Fruit fly (Drosophila melanogaster) whole organism, embryonic: Measurements from ENCODE around the gene CG11263.

Source experiments
- BEAF-32 ChIP-seq: fragments of 200-800 bp; sonication (Bioruptor generic); optimal IDR thresholded peaks from 3 replicates; lab custom pipeline; 2017; ENCODE audit warnings: missing biosample characterization, missing genetic modification characterization, mild to moderate bottlenecking, moderate library complexity, missing genetic modification reagents
- C15 ChIP-seq: fragments of 200-800 bp; sonication (Bioruptor generic); IDR thresholded peaks from 3 replicates; pipeline ENCODE4 v1.3.6; 2022; ENCODE audit warnings: missing biosample characterization, missing genetic modification characterization
- CG10147 ChIP-seq: fragments of 200-800 bp; sonication (Bioruptor generic); optimal IDR thresholded peaks from 2 replicates; lab custom pipeline; 2019; ENCODE audit warnings: missing biosample characterization, mild to moderate bottlenecking, missing genetic modification characterization, moderate library complexity
- CG10209 ChIP-seq: fragments of 200-800 bp; sonication (Bioruptor generic); optimal IDR thresholded peaks from 3 replicates; lab custom pipeline; 2017; ENCODE audit warnings: missing biosample characterization, mild to moderate bottlenecking, missing genetic modification characterization, missing genetic modification reagents
- CG12391 ChIP-seq: fragments of 200-800 bp; sonication (Bioruptor generic); optimal IDR thresholded peaks from 3 replicates; lab custom pipeline; 2018; ENCODE audit warnings: missing biosample characterization, mild to moderate bottlenecking, missing genetic modification characterization, moderate library complexity
- CG12659 ChIP-seq: fragments of 200-800 bp; sonication (Bioruptor generic); optimal IDR thresholded peaks from 3 replicates; lab custom pipeline; 2017; ENCODE audit warnings: mild to moderate bottlenecking, missing biosample characterization, missing genetic modification reagents, missing genetic modification characterization
- CG13287 ChIP-seq: fragments of 200-800 bp; sonication (Bioruptor generic); IDR thresholded peaks from 2 replicates; pipeline ENCODE4 v1.3.6; 2022; ENCODE audit warnings: missing biosample characterization, missing genetic modification characterization; ENCODE audit not compliant: partially characterized antibody
- CG15269 ChIP-seq: fragments of 200-800 bp; sonication (Bioruptor generic); optimal IDR thresholded peaks from 2 replicates; lab custom pipeline; 2018; ENCODE audit warnings: missing biosample characterization, mild to moderate bottlenecking, missing genetic modification characterization, moderate library complexity
- CG1529 ChIP-seq: fragments of 200-800 bp; sonication (Bioruptor generic); optimal IDR thresholded peaks from 3 replicates; lab custom pipeline; 2018; ENCODE audit warnings: missing biosample characterization, missing genetic modification characterization
- CG17361 ChIP-seq: fragments of 200-800 bp; sonication (Bioruptor generic); IDR thresholded peaks from 3 replicates; pipeline ENCODE4 v1.3.6; 2022; ENCODE audit warnings: missing biosample characterization, missing genetic modification characterization
- CG17829 ChIP-seq: fragments of 200-800 bp; optimal IDR thresholded peaks from 2 replicates; lab custom pipeline; 2019; ENCODE audit warnings: missing biosample characterization, mild to moderate bottlenecking, missing genetic modification characterization, moderate library complexity
- CG18262 ChIP-seq: fragments of 200-800 bp; optimal IDR thresholded peaks from 3 replicates; lab custom pipeline; 2019; ENCODE audit warnings: missing biosample characterization, mild to moderate bottlenecking, missing genetic modification characterization, moderate library complexity
- CG1832 ChIP-seq: fragments of 200-800 bp; sonication (Bioruptor generic); optimal IDR thresholded peaks from 2 replicates; lab custom pipeline; 2017; ENCODE audit warnings: missing biosample characterization, mild to moderate bottlenecking, missing genetic modification characterization, inconsistent platforms
- CG2202 ChIP-seq: fragments of 200-800 bp; sonication (Bioruptor generic); optimal IDR thresholded peaks from 2 replicates; lab custom pipeline; 2018; ENCODE audit warnings: missing biosample characterization, mild to moderate bottlenecking, missing genetic modification characterization
- CG30403 ChIP-seq: fragments of 200-800 bp; sonication (Bioruptor generic); optimal IDR thresholded peaks from 3 replicates; lab custom pipeline; 2016; ENCODE audit warnings: missing biosample characterization, missing genetic modification characterization
- CG30431 ChIP-seq: fragments of 200-800 bp; sonication (Bioruptor generic); optimal IDR thresholded peaks from 2 replicates; lab custom pipeline; 2017; ENCODE audit warnings: missing biosample characterization, missing genetic modification characterization
- CG31441 ChIP-seq: fragments of 200-800 bp; sonication (Bioruptor generic); IDR thresholded peaks from 2 replicates; pipeline ENCODE4 v1.3.6; 2022; ENCODE audit warnings: missing biosample characterization, missing genetic modification characterization
- CG43689 ChIP-seq: fragments of 200-800 bp; sonication (Bioruptor generic); IDR thresholded peaks from 2 replicates; pipeline ENCODE4 v1.3.6; 2022; ENCODE audit warnings: missing biosample characterization, missing genetic modification characterization
- CG9932 ChIP-seq: fragments of 200-800 bp; sonication (Bioruptor generic); IDR thresholded peaks from 2 replicates; pipeline ENCODE4 v1.3.6; 2022; ENCODE audit warnings: missing biosample characterization, missing genetic modification characterization
- CTCF ChIP-seq: fragments of 200-800 bp; sonication (Bioruptor generic); optimal IDR thresholded peaks from 2 replicates; lab custom pipeline; 2017; ENCODE audit warnings: missing biosample characterization, mild to moderate bottlenecking, missing genetic modification characterization, moderate library complexity
- D ChIP-seq, 2 experiments: fragments of 200-800 bp in 1 of 2; fragments of >200 bp in 1 of 2; sonication (Bioruptor generic) in 1 of 2; optimal IDR thresholded peaks; 2 replicates in 1 of 2; 3 replicates in 1 of 2; lab custom pipeline; 2017; ENCODE audit warnings: mild to moderate bottlenecking in 1 of 2, missing biosample characterization in 1 of 2, missing genetic modification characterization in 1 of 2, missing genetic modification reagents in 1 of 2
- HLHmδ ChIP-seq: fragments of 200-800 bp; sonication (Bioruptor generic); optimal IDR thresholded peaks from 2 replicates; lab custom pipeline; 2018; ENCODE audit warnings: missing biosample characterization, mild to moderate bottlenecking, missing genetic modification characterization, moderate library complexity
- HmgD ChIP-seq: fragments of 200-800 bp; sonication (Bioruptor generic); optimal IDR thresholded peaks from 3 replicates; lab custom pipeline; 2016; ENCODE audit warnings: missing biosample characterization, missing genetic modification characterization
- Hr78 ChIP-seq, 2 experiments: fragments of 200-800 bp in 1 of 2; fragments of >200 bp in 1 of 2; sonication (Bioruptor generic) in 1 of 2; optimal IDR thresholded peaks; 2 replicates each; lab custom pipeline; 2017 to 2019; ENCODE audit warnings: missing biosample characterization in 2 of 2, missing genetic modification characterization in 2 of 2, mild to moderate bottlenecking in 1 of 2, moderate library complexity in 1 of 2
- Hsf ChIP-seq: fragments of 200-800 bp; sonication (Bioruptor generic); optimal IDR thresholded peaks from 3 replicates; lab custom pipeline; 2016; ENCODE audit warnings: missing biosample characterization, missing genetic modification characterization
- NFAT ChIP-seq: fragments of 200-800 bp; sonication (Bioruptor generic); IDR thresholded peaks from 2 replicates; pipeline ENCODE4 v1.3.6; 2022; ENCODE audit warnings: missing biosample characterization, missing genetic modification characterization
- Sox100B ChIP-seq: fragments of 200-800 bp; sonication (Bioruptor generic); optimal IDR thresholded peaks from 3 replicates; lab custom pipeline; 2018; ENCODE audit warnings: missing biosample characterization, mild to moderate bottlenecking, missing genetic modification characterization
- Stat92E ChIP-seq, 3 experiments: fragments of >200 bp in 2 of 3; fragments of 200-800 bp in 1 of 3; sonication (Bioruptor generic) in 1 of 3; optimal IDR thresholded peaks; 2 replicates each; lab custom pipeline; 2017 to 2019; ENCODE audit warnings: missing biosample characterization in 3 of 3, missing genetic modification characterization in 3 of 3, mild to moderate bottlenecking in 1 of 3, moderate library complexity in 1 of 3
- YL-1 ChIP-seq: fragments of 200-800 bp; sonication (Bioruptor generic); optimal IDR thresholded peaks from 3 replicates; lab custom pipeline; 2017; ENCODE audit warnings: missing biosample characterization, mild to moderate bottlenecking, missing genetic modification characterization
- ab ChIP-seq: fragments of 200-800 bp; sonication (Bioruptor generic); optimal IDR thresholded peaks from 2 replicates; lab custom pipeline; 2016; ENCODE audit warnings: missing biosample characterization, missing genetic modification characterization
- amos ChIP-seq: fragments of 200-800 bp; sonication (Bioruptor generic); IDR thresholded peaks from 2 replicates; pipeline ENCODE4 v1.3.6; 2022; ENCODE audit warnings: missing biosample characterization, missing genetic modification characterization; ENCODE audit not compliant: partially characterized antibody
- bsh ChIP-seq, 2 experiments: fragments of 200-800 bp; sonication (Bioruptor generic); optimal IDR thresholded peaks; 2 replicates each; lab custom pipeline; 2017 to 2018; ENCODE audit warnings: mild to moderate bottlenecking in 2 of 2, missing biosample characterization in 2 of 2, missing genetic modification characterization in 2 of 2, moderate library complexity in 1 of 2
- cg ChIP-seq: fragments of 200-800 bp; sonication (Bioruptor generic); optimal IDR thresholded peaks from 3 replicates; lab custom pipeline; 2019; ENCODE audit warnings: missing biosample characterization, mild to moderate bottlenecking, missing genetic modification characterization, moderate library complexity
- en ChIP-seq: fragments of 200-800 bp; sonication (Bioruptor generic); optimal IDR thresholded peaks from 2 replicates; lab custom pipeline; 2016; ENCODE audit warnings: missing biosample characterization, missing genetic modification characterization
- ewg ChIP-seq: fragments of 200-800 bp; sonication (Bioruptor generic); optimal IDR thresholded peaks from 3 replicates; lab custom pipeline; 2017; ENCODE audit warnings: mild to moderate bottlenecking, missing biosample characterization, missing genetic modification reagents, missing genetic modification characterization
- gsb-n ChIP-seq: fragments of 200-800 bp; sonication (Bioruptor generic); optimal IDR thresholded peaks from 3 replicates; lab custom pipeline; 2018; ENCODE audit warnings: missing biosample characterization, mild to moderate bottlenecking, missing genetic modification characterization
- ind ChIP-seq: fragments of 200-800 bp; sonication (Bioruptor generic); optimal IDR thresholded peaks from 3 replicates; lab custom pipeline; 2016; ENCODE audit warnings: missing biosample characterization, missing genetic modification characterization
- kni ChIP-seq: fragments of 200-800 bp; sonication (Bioruptor generic); optimal IDR thresholded peaks from 3 replicates; lab custom pipeline; 2017; ENCODE audit warnings: mild to moderate bottlenecking, missing biosample characterization, missing genetic modification reagents, missing genetic modification characterization
- sens ChIP-seq: fragments of 200-800 bp; sonication (Bioruptor generic); peaks from one replicate; lab custom pipeline; 2016; ENCODE audit warnings: missing biosample characterization, missing genetic modification characterization
- sens-2 ChIP-seq: fragments of 200-800 bp; sonication (Bioruptor generic); IDR thresholded peaks from 2 replicates; pipeline ENCODE4 v1.3.6; 2022; ENCODE audit warnings: missing biosample characterization, missing genetic modification characterization
- sisA ChIP-seq: fragments of 200-800 bp; sonication (Bioruptor generic); IDR thresholded peaks from 2 replicates; pipeline ENCODE4 v1.3.6; 2022; ENCODE audit warnings: missing biosample characterization, missing genetic modification characterization
- tgo ChIP-seq: fragments of 200-800 bp; sonication (Bioruptor generic); IDR thresholded peaks from 3 replicates; pipeline ENCODE4 v1.3.6; 2022; ENCODE audit warnings: missing biosample characterization, missing genetic modification characterization
- tio ChIP-seq: fragments of 200-800 bp; sonication (Bioruptor generic); optimal IDR thresholded peaks from 2 replicates; lab custom pipeline; 2017; ENCODE audit warnings: missing biosample characterization, missing genetic modification characterization, inconsistent platforms
- vvl ChIP-seq: fragments of 200-800 bp; sonication (Bioruptor generic); IDR thresholded peaks from 2 replicates; pipeline ENCODE4 v1.3.6; 2022; ENCODE audit warnings: missing biosample characterization, missing genetic modification characterization
- z ChIP-seq: fragments of 200-800 bp; sonication (Bioruptor generic); IDR thresholded peaks from 3 replicates; pipeline ENCODE4 v1.3.6; 2022; ENCODE audit warnings: missing biosample characterization, missing genetic modification characterization
- zen ChIP-seq: fragments of 200-800 bp; sonication (Bioruptor generic); optimal IDR thresholded peaks from 3 replicates; lab custom pipeline; 2018; ENCODE audit warnings: missing biosample characterization, mild to moderate bottlenecking, missing genetic modification characterization, moderate library complexity
- zen2 ChIP-seq: fragments of 200-800 bp; sonication (Bioruptor generic); IDR thresholded peaks from 3 replicates; pipeline ENCODE4 v1.3.6; 2022; ENCODE audit warnings: missing biosample characterization, missing genetic modification characterization; ENCODE audit not compliant: partially characterized antibody

CG11263 gene

DNA sequence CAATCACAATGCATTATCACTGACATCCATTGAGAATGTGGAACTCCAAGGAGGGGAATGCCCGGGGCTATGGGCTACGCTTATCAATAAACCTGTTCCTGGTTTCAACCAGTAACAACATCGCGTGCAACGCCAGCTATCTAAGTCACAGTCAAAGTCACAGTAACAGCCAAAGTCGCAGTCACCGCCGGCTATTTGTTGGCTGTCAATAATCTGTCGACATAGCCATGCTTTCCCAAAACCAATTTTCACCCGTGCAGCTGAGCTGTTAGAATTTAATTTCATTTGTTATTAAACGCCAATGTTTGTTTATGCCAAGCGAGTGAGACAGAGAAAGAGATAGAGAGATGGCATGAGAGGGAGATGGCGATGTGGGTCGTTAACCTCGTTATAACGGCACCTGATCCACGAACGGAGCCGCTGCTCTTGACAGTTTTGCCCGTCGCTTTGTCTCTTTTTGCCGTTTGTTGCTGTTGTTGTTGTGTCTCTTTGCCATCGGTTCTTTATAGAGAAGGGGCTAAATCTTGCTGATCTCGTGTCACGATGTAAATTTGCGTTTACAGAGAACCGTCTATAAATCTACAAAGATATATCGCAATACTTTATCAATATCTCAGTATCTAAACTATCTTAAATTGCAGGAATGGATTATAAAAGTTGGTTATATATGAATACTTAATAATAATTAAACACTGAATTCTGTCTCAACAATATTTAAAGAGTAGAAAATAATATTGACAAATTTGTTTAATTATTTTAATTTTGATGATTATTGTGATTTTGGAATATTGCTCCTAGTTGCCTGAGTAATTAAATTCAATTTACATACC, 25.7 kb downstream of the CG11263 start (continued):
- no peak for TF ChIP-seq CG2202 (tag; lab: Kevin White, UChicago)
- TF ChIP-seq CG43689 (GFP tag; lab: Robert Waterston, UW) = 0 out of 2 replicates have a peak, but pooled peaks have one; percentile 3
- TF ChIP-seq ab (GFP tag; lab: Kevin White, UChicago) = no peak
- TF ChIP-seq CG13287 (GFP tag; lab: Robert Waterston, UW) = peak; percentile 41; the same call in 1 of the 2 replicates
- peak; percentile 85 for TF ChIP-seq sens (GFP tag; lab: Kevin White, UChicago)
- TF ChIP-seq cg (GFP tag; lab: Kevin White, UChicago) = no peak
- 0 out of 3 replicates have a peak, but pooled peaks have one; percentile 18 for TF ChIP-seq zen2 (GFP tag; lab: Robert Waterston, UW)
- no peak for TF ChIP-seq Hr78 (GFP tag; optimal IDR thresholded peaks at IDR 0.05; lab: Kevin White, UChicago)
- TF ChIP-seq Hsf (GFP tag; lab: Kevin White, UChicago) = no peak
- TF ChIP-seq tgo (GFP tag; lab: Robert Waterston, UW) = no peak
- no peak for TF ChIP-seq CG10147
- peak; percentile 11 for TF ChIP-seq CTCF (GFP tag; lab: Kevin White, UChicago)
- TF ChIP-seq bsh (GFP tag; optimal IDR thresholded peaks at IDR 0.05; lab: Kevin White, UChicago) = peak in 1 of 2 experiments; percentile 16
- TF ChIP-seq Stat92E (GFP tag; optimal IDR thresholded peaks at IDR 0.05; lab: Kevin White, UChicago) = no peak
- peak; percentile 9 for TF ChIP-seq tio
- no peak for TF ChIP-seq C15 (GFP tag; lab: Robert Waterston, UW)
- peak; percentile 56 for TF ChIP-seq CG15269 (tag; lab: Kevin White, UChicago)
- no peak for TF ChIP-seq z (GFP tag; lab: Robert Waterston, UW)
- peak; percentile 71 for TF ChIP-seq CG18262 (tag; lab: Kevin White, UChicago)
- TF ChIP-seq sens-2 (GFP tag; lab: Robert Waterston, UW) = 0 out of 2 replicates have a peak, but pooled peaks have one; percentile 29
- TF ChIP-seq CG9932 (GFP tag; lab: Robert Waterston, UW) = 0 out of 2 replicates have a peak, but pooled peaks have one; percentile 5
- peak; percentile 55 for TF ChIP-seq CG1832
- no peak for TF ChIP-seq ewg (GFP tag; lab: Kevin White, UChicago)
- no peak for TF ChIP-seq en (GFP tag; lab: Kevin White, UChicago)
- TF ChIP-seq CG31441 (GFP tag; lab: Robert Waterston, UW) = peak; percentile 88
- TF ChIP-seq CG10209 (GFP tag; lab: Kevin White, UChicago) = peak; percentile 11
- TF ChIP-seq ind (GFP tag; lab: Kevin White, UChicago) = peak; percentile 6
- peak; percentile 53 for TF ChIP-seq CG12391 (tag; lab: Kevin White, UChicago)
- TF ChIP-seq zen (tag; lab: Kevin White, UChicago) = no peak
- no peak for TF ChIP-seq HmgD
- TF ChIP-seq CG30431 (GFP tag; lab: Kevin White, UChicago) = no peak
- TF ChIP-seq Sox100B = peak; percentile 18
- peak; percentile 75 for TF ChIP-seq CG17361 (GFP tag; lab: Robert Waterston, UW)
- TF ChIP-seq D (optimal IDR thresholded peaks at IDR 0.05; lab: Kevin White, UChicago) = peak; percentile 43
- no peak for TF ChIP-seq D (GFP tag; optimal IDR thresholded peaks at IDR 0.05; lab: Kevin White, UChicago)
- TF ChIP-seq YL-1 = no peak
- TF ChIP-seq HLHmδ (GFP tag; lab: Kevin White, UChicago) = peak; percentile 63
- TF ChIP-seq sisA (GFP tag; lab: Robert Waterston, UW) = no peak
- peak; percentile 7; the same call in 1 of the 2 replicates for TF ChIP-seq amos
- peak; percentile 64 for TF ChIP-seq BEAF-32
- TF ChIP-seq CG30403 (GFP tag; lab: Kevin White, UChicago) = peak; percentile 15
- TF ChIP-seq gsb-n (tag; lab: Kevin White, UChicago) = peak; percentile 68
- TF ChIP-seq CG17829 (tag; lab: Kevin White, UChicago) = peak; percentile 35
- peak; percentile 93 for TF ChIP-seq kni
- TF ChIP-seq vvl (GFP tag; lab: Robert Waterston, UW) = peak; percentile 44; the same call in 1 of the 2 replicates
- peak; percentile 31; the same call in 1 of the 2 replicates for TF ChIP-seq NFAT (GFP tag; lab: Robert Waterston, UW)
- peak; percentile 29 for TF ChIP-seq CG12659 (GFP tag; lab: Kevin White, UChicago)
- peak; percentile 29 for TF ChIP-seq CG1529 (GFP tag; lab: Kevin White, UChicago)
